Worm (Caenorhabditis elegans) whole organism, mixed stage, embryonic: ENCODE measurements around the gene col-85.

Experiments used
- M03D4.4 ChIP-seq: sonication (generic microtip); optimal IDR thresholded peaks from 2 replicates; lab custom pipeline; 2017; ENCODE audit warnings: mild to moderate bottlenecking, missing genetic modification characterization, missing compliant biosample characterization
- bed-3 ChIP-seq: fragments of 200-800 bp; sonication (Bioruptor generic); optimal IDR thresholded peaks from 3 replicates; lab custom pipeline; 2018; ENCODE audit warnings: mild to moderate bottlenecking, missing genetic modification characterization, moderate library complexity, missing compliant biosample characterization
- ceh-39 ChIP-seq: fragments of 150-350 bp; optimal IDR thresholded peaks from 2 replicates; lab custom pipeline; 2014; ENCODE audit warnings: missing biosample characterization, missing genetic modification characterization
- ceh-83 ChIP-seq: fragments of 200-800 bp; sonication (Bioruptor generic); optimal IDR thresholded peaks from 2 replicates; lab custom pipeline; 2018; ENCODE audit warnings: mild to moderate bottlenecking, missing genetic modification characterization, missing compliant biosample characterization
- ces-1 ChIP-seq: fragments of 150-350 bp; optimal IDR thresholded peaks from 2 replicates; lab custom pipeline; 2014; ENCODE audit warnings: missing biosample characterization, missing genetic modification reagents, missing genetic modification characterization
- drap-1 ChIP-seq: fragments of 200-800 bp; sonication (Bioruptor generic); optimal IDR thresholded peaks from 3 replicates; lab custom pipeline; 2018; ENCODE audit warnings: mild to moderate bottlenecking, missing genetic modification characterization, missing compliant biosample characterization
- elt-1 ChIP-seq: sonication (generic microtip); optimal IDR thresholded peaks from 2 replicates; lab custom pipeline; 2017; ENCODE audit warnings: missing genetic modification characterization, mild to moderate bottlenecking, missing compliant biosample characterization, antibody characterized with exemption, moderate library complexity, borderline replicate concordance; ENCODE audit not compliant: insufficient read depth
- elt-3 ChIP-seq: fragments of 150-350 bp; optimal IDR thresholded peaks from 2 replicates; lab custom pipeline; 2014; ENCODE audit warnings: missing biosample characterization, missing genetic modification characterization
- flh-1 ChIP-seq: fragments of 200-800 bp; sonication (Bioruptor generic); optimal IDR thresholded peaks from 2 replicates; lab custom pipeline; 2018; ENCODE audit warnings: mild to moderate bottlenecking, missing genetic modification characterization, moderate library complexity, missing compliant biosample characterization
- hlh-1 ChIP-seq: fragments of 150-350 bp; optimal IDR thresholded peaks from 2 replicates; lab custom pipeline; 2014; ENCODE audit warnings: missing biosample characterization, missing genetic modification reagents, missing genetic modification characterization
- lin-13 ChIP-seq: fragments of 150-350 bp; optimal IDR thresholded peaks from 2 replicates; lab custom pipeline; 2014; ENCODE audit warnings: missing biosample characterization, missing genetic modification characterization
- lsy-2 ChIP-seq: fragments of 150-350 bp; optimal IDR thresholded peaks from 2 replicates; lab custom pipeline; 2014; ENCODE audit warnings: missing biosample characterization, missing genetic modification characterization
- mep-1 ChIP-seq: fragments of 150-350 bp; optimal IDR thresholded peaks from 2 replicates; lab custom pipeline; 2017; ENCODE audit warnings: missing biosample characterization, missing genetic modification reagents, missing genetic modification characterization, inconsistent platforms
- mls-2 ChIP-seq: sonication (generic microtip); optimal IDR thresholded peaks from 2 replicates; lab custom pipeline; 2016; ENCODE audit warnings: mild to moderate bottlenecking, missing genetic modification characterization, moderate library complexity, missing compliant biosample characterization
- nhr-12 ChIP-seq: fragments of 150-350 bp; optimal IDR thresholded peaks from 2 replicates; lab custom pipeline; 2014; ENCODE audit warnings: missing biosample characterization, missing genetic modification characterization
- nhr-2 ChIP-seq: fragments of 150-350 bp; optimal IDR thresholded peaks from 2 replicates; lab custom pipeline; 2014; ENCODE audit warnings: missing biosample characterization, missing genetic modification characterization
- nhr-237 ChIP-seq: fragments of 150-350 bp; optimal IDR thresholded peaks from 2 replicates; lab custom pipeline; 2014; ENCODE audit warnings: missing biosample characterization, missing genetic modification characterization
- nhr-28 ChIP-seq: fragments of 150-350 bp; optimal IDR thresholded peaks from 2 replicates; lab custom pipeline; 2014; ENCODE audit warnings: missing biosample characterization, missing genetic modification characterization
- nhr-76 ChIP-seq: sonication (generic microtip); optimal IDR thresholded peaks from 2 replicates; lab custom pipeline; 2017; ENCODE audit warnings: missing biosample characterization, missing genetic modification characterization
- pha-4 ChIP-seq: fragments of 150-350 bp; optimal IDR thresholded peaks from 2 replicates; lab custom pipeline; 2018; ENCODE audit warnings: missing biosample characterization, missing genetic modification reagents, missing genetic modification characterization
- snpc-4 ChIP-seq: fragments of 150-350 bp; optimal IDR thresholded peaks from 2 replicates; lab custom pipeline; 2014; ENCODE audit warnings: missing biosample characterization, missing genetic modification characterization
- unc-120 ChIP-seq: sonication (generic microtip); optimal IDR thresholded peaks from 2 replicates; lab custom pipeline; 2017; ENCODE audit warnings: missing genetic modification characterization, missing compliant biosample characterization; ENCODE audit not compliant: poor library complexity, severe bottlenecking
- unc-62 ChIP-seq: fragments of 150-350 bp; optimal IDR thresholded peaks from 2 replicates; lab custom pipeline; 2014; ENCODE audit warnings: missing biosample characterization, missing genetic modification reagents, missing genetic modification characterization
- ztf-11 ChIP-seq: fragments of 150-350 bp; optimal IDR thresholded peaks from 2 replicates; lab custom pipeline; 2014; ENCODE audit warnings: missing biosample characterization, missing genetic modification characterization

The col-85 gene

DNA sequence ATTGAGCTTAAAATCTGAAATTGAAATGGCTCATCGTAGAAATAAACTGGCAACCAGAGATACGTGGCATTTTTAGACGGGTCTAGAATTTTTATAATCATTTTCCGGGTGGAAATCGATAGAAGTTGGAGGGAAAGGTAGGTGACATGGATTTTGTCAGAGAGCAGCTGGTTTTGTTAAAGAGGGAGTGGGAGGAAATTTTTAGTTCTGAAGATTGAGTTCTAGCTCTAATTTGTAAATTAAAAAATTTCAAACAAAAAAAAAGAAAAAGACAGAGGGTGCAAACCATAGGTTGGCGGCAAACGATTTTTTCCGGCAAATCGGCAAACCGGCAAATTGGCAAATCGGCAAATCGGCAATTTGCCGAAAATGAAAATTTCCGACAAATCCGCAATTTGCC, 38.3 kb downstream of the col-85 start, which contains the start of gene sre-32:
Gene sre-32, minus strand, starts transcription at position 101 of the 400 bp plus-strand sequence.
- no peak for TF ChIP-seq ceh-83 (GFP tag; lab: Kevin White, UChicago)
- no peak for TF ChIP-seq nhr-12 (tag; lab: Kevin White, UChicago)
- TF ChIP-seq nhr-237 (tag; lab: Kevin White, UChicago), result no peak
- TF ChIP-seq flh-1 (GFP tag; lab: Kevin White, UChicago), result no peak
- TF ChIP-seq ces-1 (GFP tag; lab: Kevin White, UChicago), result no peak
- no peak for TF ChIP-seq nhr-76 (tag; lab: Kevin White, UChicago)

DNA sequence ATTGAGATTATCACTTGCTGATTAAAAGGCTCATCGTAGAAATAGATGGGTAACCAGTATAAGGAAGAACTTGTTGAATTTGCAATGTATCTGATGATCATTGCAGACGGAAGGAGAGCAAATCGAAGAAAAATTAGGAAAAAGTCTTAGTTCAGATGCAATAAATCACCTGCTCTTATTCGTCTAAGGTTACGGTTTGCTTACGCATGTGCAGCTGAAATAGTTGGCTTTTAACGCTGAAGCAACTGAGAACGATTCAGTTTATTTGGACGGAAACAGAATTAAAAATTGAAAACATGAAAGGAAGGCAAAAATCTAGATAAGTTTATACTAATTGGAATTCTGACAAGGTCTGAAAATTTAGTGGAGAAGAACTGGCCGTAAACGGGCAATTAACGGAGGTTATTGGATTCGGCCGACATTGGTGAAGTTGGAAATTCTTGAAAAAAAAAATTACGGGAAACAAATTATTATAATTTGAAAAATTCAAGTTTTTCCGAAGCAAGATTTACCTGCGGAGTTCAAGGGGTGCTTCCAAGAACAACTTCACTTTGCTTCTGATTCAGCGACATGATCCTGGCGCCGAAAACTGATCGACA, 42.0 kb downstream of the col-85 start, which contains the start of the genes sre-35 and sre-33:
Gene sre-35, minus strand, starts transcription at position 101 of the 599 bp plus-strand sequence.
Gene sre-33, plus strand, starts transcription at position 549 of the 599 bp plus-strand sequence.
- TF ChIP-seq nhr-28 (tag; lab: Kevin White, UChicago), result no peak
- no peak for TF ChIP-seq bed-3 (GFP tag; lab: Kevin White, UChicago)
- TF ChIP-seq unc-62 (GFP tag; lab: Kevin White, UChicago), result no peak
- no peak for TF ChIP-seq elt-3 (tag; lab: Kevin White, UChicago)
- TF ChIP-seq hlh-1, result no peak
- TF ChIP-seq nhr-237 (tag; lab: Kevin White, UChicago), result no peak
- TF ChIP-seq drap-1 (GFP tag; lab: Kevin White, UChicago), result no peak
- no peak for TF ChIP-seq mep-1 (tag; lab: Kevin White, UChicago)
- TF ChIP-seq lsy-2 (tag; lab: Kevin White, UChicago), result no peak
- no peak for TF ChIP-seq nhr-76 (tag; lab: Kevin White, UChicago)

ce11 chrII:12449849-12450248, 45.0 kb downstream of the col-85 start, which contains the start of gene sre-34:
sre-34 (plus strand) TSS chrII:12450149.
- TF ChIP-seq mls-2 (tag; lab: Kevin White, UChicago) (no peak), nhr-12 (tag; lab: Kevin White, UChicago) (no peak), mep-1 (tag; lab: Kevin White, UChicago) (no peak), ces-1 (GFP tag; lab: Kevin White, UChicago) (no peak), lin-13 (no peak), unc-62 (GFP tag; lab: Kevin White, UChicago) (no peak), unc-120 (tag; lab: Kevin White, UChicago) (no peak), nhr-28 (tag; lab: Kevin White, UChicago) (no peak), elt-1 (tag; lab: Kevin White, UChicago) (no peak), ztf-11 (no peak)

- no peak for TF ChIP-seq unc-120 (tag; lab: Kevin White, UChicago)
- TF ChIP-seq snpc-4, result no peak
- no peak for TF ChIP-seq ceh-39 (tag; lab: Kevin White, UChicago)
These were observed 46.7 kb downstream of the col-85 start, which contains the start of gene srh-27 for ce11 chrII:12448241-12448640. srh-27 (plus strand) TSS chrII:12448541.

DNA sequence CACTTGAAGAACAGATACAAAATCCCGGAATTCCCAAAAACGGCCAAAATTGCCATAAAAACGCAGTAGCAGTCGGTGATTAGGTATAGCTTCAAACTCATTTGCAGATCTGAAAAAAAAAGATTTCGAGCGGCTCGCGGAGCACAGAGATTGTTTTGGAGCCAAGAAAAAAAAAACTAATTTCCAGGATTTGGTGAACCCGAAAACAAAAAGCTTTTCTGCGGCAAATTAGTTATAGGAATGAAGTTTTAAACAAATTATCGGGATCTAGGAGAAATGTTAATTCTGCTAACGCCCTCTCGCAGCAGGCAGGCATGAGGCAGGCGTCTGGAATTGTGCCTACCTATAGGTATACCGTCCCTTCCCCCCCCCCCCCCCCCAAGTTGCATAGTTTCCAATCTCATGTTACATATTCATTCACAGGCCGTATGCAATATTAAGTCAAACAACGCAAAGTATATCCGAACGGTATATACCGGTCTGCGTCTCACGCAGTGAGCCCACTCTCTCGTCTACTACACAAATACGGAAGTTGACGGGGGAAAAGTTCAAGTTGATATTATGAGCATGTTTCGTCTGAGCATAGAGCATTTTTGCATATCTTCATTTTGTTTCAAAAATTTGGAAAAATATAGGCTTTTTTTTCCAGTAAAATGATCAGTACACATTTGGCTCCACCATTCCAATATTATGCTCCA, 50.1 kb downstream of the col-85 start, which contains the start of the genes W05H5.1 and pitr-6:
Gene W05H5.1, minus strand, starts transcription at position 101 of the 698 bp plus-strand sequence.
Gene pitr-6, plus strand, starts transcription at position 648 of the 698 bp plus-strand sequence.
- TF ChIP-seq mep-1 (tag; lab: Kevin White, UChicago), result no peak
- TF ChIP-seq nhr-2 (tag; lab: Kevin White, UChicago), result no peak
- peak; percentile 14 for TF ChIP-seq pha-4 (tag; lab: Kevin White, UChicago)
- TF ChIP-seq M03D4.4 (tag; lab: Kevin White, UChicago), result no peak
- TF ChIP-seq, all 35 proteins: peak for 1
